Fruit fly (Drosophila melanogaster) whole organism, embryonic: ENCODE data around the gene Sulf1.
A peak's percentile ranks its signal among the peaks of the same experiment; 100 is the strongest.

Source experiments
- Ada2b ChIP-seq: fragments of 200-800 bp; sonication (Bioruptor generic); IDR thresholded peaks from 2 replicates; pipeline ENCODE4 v1.3.6; 2022; ENCODE audit warnings: missing biosample characterization, missing genetic modification characterization
- Antp ChIP-seq: fragments of 200-800 bp; sonication (Bioruptor generic); optimal IDR thresholded peaks from 3 replicates; lab custom pipeline; 2016; ENCODE audit warnings: missing biosample characterization, missing genetic modification characterization
- Bdp1 ChIP-seq: fragments of 200-800 bp; sonication (Bioruptor generic); optimal IDR thresholded peaks from 3 replicates; lab custom pipeline; 2016; ENCODE audit warnings: missing biosample characterization, missing genetic modification characterization
- CG10543 ChIP-seq: fragments of 200-800 bp; sonication (Bioruptor generic); optimal IDR thresholded peaks from 3 replicates; lab custom pipeline; 2017; ENCODE audit warnings: missing biosample characterization, mild to moderate bottlenecking, missing genetic modification characterization, moderate library complexity
- CG10565 ChIP-seq: fragments of 200-800 bp; sonication (Bioruptor generic); optimal IDR thresholded peaks from 3 replicates; lab custom pipeline; 2016; ENCODE audit warnings: missing biosample characterization, mild to moderate bottlenecking, missing genetic modification characterization
- CG10654 ChIP-seq: fragments of 200-800 bp; sonication (Bioruptor generic); optimal IDR thresholded peaks from 2 replicates; lab custom pipeline; 2016; ENCODE audit warnings: missing biosample characterization, missing genetic modification characterization
- CG11247 ChIP-seq: fragments of 200-800 bp; sonication (Bioruptor generic); IDR thresholded peaks from 2 replicates; pipeline ENCODE4 v1.3.6; 2022; ENCODE audit warnings: missing biosample characterization, missing genetic modification characterization
- CG11456 ChIP-seq: fragments of 200-800 bp; sonication (Bioruptor generic); IDR thresholded peaks from 3 replicates; pipeline ENCODE4 v1.3.6; 2022; ENCODE audit warnings: missing biosample characterization, missing genetic modification characterization
- CG14965 ChIP-seq: fragments of 200-800 bp; sonication (Bioruptor generic); optimal IDR thresholded peaks from 2 replicates; lab custom pipeline; 2016; ENCODE audit warnings: missing biosample characterization, missing genetic modification characterization, borderline replicate concordance
- CG15696 ChIP-seq: fragments of 200-800 bp; sonication (Bioruptor generic); optimal IDR thresholded peaks from 2 replicates; lab custom pipeline; 2019; ENCODE audit warnings: missing biosample characterization, mild to moderate bottlenecking, missing genetic modification characterization, moderate library complexity
- CG1602 ChIP-seq: fragments of 200-800 bp; sonication (Bioruptor generic); optimal IDR thresholded peaks from 3 replicates; lab custom pipeline; 2016; ENCODE audit warnings: missing biosample characterization, missing genetic modification characterization
- CG16813 ChIP-seq: fragments of 200-800 bp; sonication (Bioruptor generic); IDR thresholded peaks from 3 replicates; pipeline ENCODE4 v1.3.6; 2022; ENCODE audit warnings: missing biosample characterization, missing genetic modification characterization; ENCODE audit not compliant: partially characterized antibody
- CG17568 ChIP-seq: fragments of 200-800 bp; sonication (Bioruptor generic); optimal IDR thresholded peaks from 2 replicates; lab custom pipeline; 2018; ENCODE audit warnings: missing biosample characterization, mild to moderate bottlenecking, missing genetic modification characterization, moderate library complexity
- CG17829 ChIP-seq: fragments of 200-800 bp; optimal IDR thresholded peaks from 2 replicates; lab custom pipeline; 2019; ENCODE audit warnings: missing biosample characterization, mild to moderate bottlenecking, missing genetic modification characterization, moderate library complexity
- CG1832 ChIP-seq: fragments of 200-800 bp; sonication (Bioruptor generic); optimal IDR thresholded peaks from 2 replicates; lab custom pipeline; 2017; ENCODE audit warnings: missing biosample characterization, mild to moderate bottlenecking, missing genetic modification characterization, inconsistent platforms
- CG18476 ChIP-seq: fragments of 200-800 bp; sonication (Bioruptor generic); optimal IDR thresholded peaks from 2 replicates; lab custom pipeline; 2016; ENCODE audit warnings: missing biosample characterization, mild to moderate bottlenecking, missing genetic modification characterization
- CG30431 ChIP-seq: fragments of 200-800 bp; sonication (Bioruptor generic); optimal IDR thresholded peaks from 2 replicates; lab custom pipeline; 2017; ENCODE audit warnings: missing biosample characterization, missing genetic modification characterization
- CG31365 ChIP-seq: fragments of 200-800 bp; sonication (Bioruptor generic); optimal IDR thresholded peaks from 2 replicates; lab custom pipeline; 2018; ENCODE audit warnings: missing biosample characterization, mild to moderate bottlenecking, missing genetic modification characterization
- CG8281 ChIP-seq: fragments of 200-800 bp; sonication (Bioruptor generic); optimal IDR thresholded peaks from 2 replicates; lab custom pipeline; 2018; ENCODE audit warnings: missing biosample characterization, mild to moderate bottlenecking, missing genetic modification characterization, moderate library complexity
- CG9932 ChIP-seq: fragments of 200-800 bp; sonication (Bioruptor generic); IDR thresholded peaks from 2 replicates; pipeline ENCODE4 v1.3.6; 2022; ENCODE audit warnings: missing biosample characterization, missing genetic modification characterization
- CHES-1-like ChIP-seq: fragments of 200-800 bp; sonication (Bioruptor generic); optimal IDR thresholded peaks from 2 replicates; lab custom pipeline; 2016; ENCODE audit warnings: missing biosample characterization, missing genetic modification characterization
- Dip3 ChIP-seq: fragments of 200-800 bp; sonication (Bioruptor generic); optimal IDR thresholded peaks from 3 replicates; lab custom pipeline; 2016; ENCODE audit warnings: missing biosample characterization, missing genetic modification characterization
- Ets65A ChIP-seq: fragments of 200-800 bp; sonication (Bioruptor generic); peaks from one replicate; lab custom pipeline; 2016; ENCODE audit warnings: missing biosample characterization, missing genetic modification characterization
- Hsf ChIP-seq: fragments of 200-800 bp; sonication (Bioruptor generic); optimal IDR thresholded peaks from 3 replicates; lab custom pipeline; 2016; ENCODE audit warnings: missing biosample characterization, missing genetic modification characterization
- Lhr ChIP-seq: fragments of 200-800 bp; sonication (Bioruptor generic); optimal IDR thresholded peaks from 3 replicates; lab custom pipeline; 2017; ENCODE audit warnings: mild to moderate bottlenecking, missing biosample characterization, missing genetic modification reagents, missing genetic modification characterization
- Med ChIP-seq: fragments of 200-800 bp; sonication (Bioruptor generic); peaks from one replicate; lab custom pipeline; 2016; ENCODE audit warnings: missing biosample characterization, missing genetic modification characterization, mild to moderate bottlenecking, inconsistent platforms, moderate library complexity
- Myb ChIP-seq: fragments of 200-800 bp; sonication (Bioruptor generic); optimal IDR thresholded peaks from 2 replicates; lab custom pipeline; 2016; ENCODE audit warnings: missing biosample characterization, missing genetic modification characterization
- NC2α ChIP-seq: fragments of 200-800 bp; sonication (Bioruptor generic); optimal IDR thresholded peaks from 2 replicates; lab custom pipeline; 2016; ENCODE audit warnings: missing biosample characterization, missing genetic modification characterization
- Oaz ChIP-seq: fragments of 200-800 bp; sonication (Bioruptor generic); IDR thresholded peaks from 2 replicates; pipeline ENCODE4 v1.3.6; 2022; ENCODE audit warnings: missing biosample characterization, missing genetic modification characterization
- Pdp1 ChIP-seq, 2 experiments: fragments of 200-800 bp; sonication (Bioruptor generic); optimal IDR thresholded peaks; 3 replicates each; lab custom pipeline; 2016; ENCODE audit warnings: missing biosample characterization in 2 of 2, missing genetic modification characterization in 2 of 2, mild to moderate bottlenecking in 1 of 2, moderate library complexity in 1 of 2
- Rx ChIP-seq: fragments of 200-800 bp; sonication (Bioruptor generic); IDR thresholded peaks from 2 replicates; pipeline ENCODE4 v1.3.6; 2022; ENCODE audit warnings: missing biosample characterization, missing genetic modification characterization
- Sox100B ChIP-seq: fragments of 200-800 bp; sonication (Bioruptor generic); optimal IDR thresholded peaks from 3 replicates; lab custom pipeline; 2018; ENCODE audit warnings: missing biosample characterization, mild to moderate bottlenecking, missing genetic modification characterization
- Trl ChIP-seq, 3 experiments: fragments of >200 bp in 2 of 3; fragments of 200-800 bp in 1 of 3; sonication (Bioruptor generic) in 1 of 3; optimal IDR thresholded peaks; 2 replicates in 1 of 3; 3 replicates in 2 of 3; lab custom pipeline; 2016 to 2017; ENCODE audit warnings: missing biosample characterization in 1 of 3, missing genetic modification characterization in 1 of 3
- Usf ChIP-seq: fragments of 200-800 bp; sonication (Bioruptor generic); optimal IDR thresholded peaks from 2 replicates; lab custom pipeline; 2017; ENCODE audit warnings: missing genotype, missing biosample characterization, missing genetic modification characterization
- ase ChIP-seq: fragments of 200-800 bp; sonication (Bioruptor generic); IDR thresholded peaks from 3 replicates; pipeline ENCODE4 v1.3.6; 2022; ENCODE audit warnings: missing biosample characterization, missing genetic modification characterization
- cas ChIP-seq: fragments of 200-800 bp; sonication (Bioruptor generic); IDR thresholded peaks from 2 replicates; pipeline ENCODE4 v1.3.6; 2022; ENCODE audit warnings: missing biosample characterization, missing genetic modification characterization
- caup ChIP-seq: fragments of 200-800 bp; sonication (Bioruptor generic); optimal IDR thresholded peaks from 3 replicates; lab custom pipeline; 2017; ENCODE audit warnings: missing biosample characterization, mild to moderate bottlenecking, missing genetic modification characterization, moderate library complexity; ENCODE audit not compliant: severe bottlenecking
- croc ChIP-seq: fragments of 200-800 bp; sonication (Bioruptor generic); conservative IDR thresholded peaks from 3 replicates; pipeline ENCODE4 v1.3.6; 2022; ENCODE audit warnings: missing biosample characterization, missing genetic modification characterization
- fru ChIP-seq: fragments of >200 bp; optimal IDR thresholded peaks from 2 replicates; lab custom pipeline; 2017
- h ChIP-seq: fragments of >200 bp; optimal IDR thresholded peaks from 2 replicates; lab custom pipeline; 2017
- hth ChIP-seq: fragments of >200 bp; optimal IDR thresholded peaks from 2 replicates; lab custom pipeline; 2017; ENCODE audit warnings: inconsistent platforms
- ind ChIP-seq: fragments of 200-800 bp; sonication (Bioruptor generic); optimal IDR thresholded peaks from 3 replicates; lab custom pipeline; 2016; ENCODE audit warnings: missing biosample characterization, missing genetic modification characterization
- ken ChIP-seq: fragments of 200-800 bp; sonication (Bioruptor generic); IDR thresholded peaks from 3 replicates; pipeline ENCODE4 v1.3.6; 2022; ENCODE audit warnings: missing biosample characterization, missing genetic modification characterization
- kni ChIP-seq: fragments of 200-800 bp; sonication (Bioruptor generic); optimal IDR thresholded peaks from 3 replicates; lab custom pipeline; 2017; ENCODE audit warnings: mild to moderate bottlenecking, missing biosample characterization, missing genetic modification reagents, missing genetic modification characterization
- knrl ChIP-seq: fragments of 200-800 bp; sonication (Bioruptor generic); IDR thresholded peaks from 3 replicates; pipeline ENCODE4 v1.3.6; 2022; ENCODE audit warnings: missing biosample characterization, missing genetic modification characterization; ENCODE audit not compliant: partially characterized antibody
- onecut ChIP-seq: fragments of 200-800 bp; sonication (Bioruptor generic); IDR thresholded peaks from 2 replicates; pipeline ENCODE4 v1.3.6; 2022; ENCODE audit warnings: missing biosample characterization, missing genetic modification characterization
- peb ChIP-seq: fragments of 200-800 bp; sonication (Bioruptor generic); IDR thresholded peaks from 2 replicates; pipeline ENCODE4 v1.3.6; 2022; ENCODE audit warnings: missing biosample characterization, missing genetic modification characterization
- salm ChIP-seq: fragments of 200-800 bp; sonication (Bioruptor generic); optimal IDR thresholded peaks from 2 replicates; lab custom pipeline; 2018; ENCODE audit warnings: missing biosample characterization, mild to moderate bottlenecking, missing genetic modification characterization
- tna ChIP-seq: fragments of 200-800 bp; sonication (Bioruptor generic); IDR thresholded peaks from 2 replicates; pipeline ENCODE4 v1.3.6; 2022; ENCODE audit warnings: missing biosample characterization, missing genetic modification characterization; ENCODE audit not compliant: partially characterized antibody
- twi ChIP-seq: fragments of 200-800 bp; optimal IDR thresholded peaks from 2 replicates; lab custom pipeline; 2019; ENCODE audit warnings: missing biosample characterization, mild to moderate bottlenecking, missing genetic modification characterization, moderate library complexity
- yki ChIP-seq: fragments of >200 bp; optimal IDR thresholded peaks from 3 replicates; lab custom pipeline; 2018

The Sulf1 gene

DNA sequence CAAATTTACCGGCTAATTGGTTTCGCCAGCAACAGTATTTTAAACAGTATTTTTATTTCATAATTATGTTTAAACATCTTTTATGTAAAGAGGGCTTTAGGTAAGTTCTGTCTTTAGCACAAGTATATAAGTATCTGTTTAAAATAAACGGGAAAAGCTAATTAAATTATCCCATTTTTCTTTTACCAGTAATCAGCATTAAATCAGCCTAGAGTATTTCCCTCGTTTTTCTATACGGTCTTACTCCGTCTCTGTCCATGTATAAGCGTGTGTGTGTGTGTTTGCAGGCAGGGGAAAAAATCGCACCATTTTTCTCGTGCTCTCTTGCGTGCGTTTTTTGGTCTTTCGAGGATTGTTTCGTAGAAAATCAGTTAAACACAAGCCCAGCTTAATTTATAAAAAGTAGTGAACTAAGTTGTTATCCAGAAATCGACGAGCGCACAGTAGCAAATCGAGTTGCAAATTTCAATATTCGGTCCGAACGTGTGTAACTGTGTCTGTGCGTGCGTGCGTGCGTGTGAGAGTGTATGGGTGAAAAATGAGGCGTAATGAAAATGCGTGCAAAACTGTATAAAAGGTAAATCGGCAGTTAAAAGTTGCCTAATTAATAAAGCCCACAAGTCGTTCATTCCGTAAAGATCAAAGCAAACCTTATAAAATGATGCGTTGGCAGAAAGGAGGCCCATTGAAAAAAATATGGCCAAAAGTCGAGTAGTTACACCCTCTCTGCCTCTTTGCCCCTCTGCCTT lies 66.4 kb downstream of the Sulf1 start (continued):
- TF ChIP-seq CG14965 (GFP tag; lab: Kevin White, UChicago) (no peak), Med (GFP tag; lab: Kevin White, UChicago) (no peak), salm (tag; lab: Kevin White, UChicago) (no peak), h (lab: Kevin White, UChicago) (no peak), CG10565 (GFP tag; lab: Kevin White, UChicago) (no peak), CG9932 (GFP tag; lab: Robert Waterston, UW) (no peak), CG17829 (tag; lab: Kevin White, UChicago) (no peak), CG15696 (tag; lab: Kevin White, UChicago) (no peak), Trl (optimal IDR thresholded peaks at IDR 0.05; lab: Kevin White, UChicago) (peak; percentile 73 to 89), Trl (GFP tag; optimal IDR thresholded peaks at IDR 0.05; lab: Kevin White, UChicago) (no peak), Ets65A (GFP tag; lab: Kevin White, UChicago) (no peak), peb (GFP tag; lab: Robert Waterston, UW) (no peak), Ada2b (GFP tag; lab: Robert Waterston, UW) (no peak), Oaz (GFP tag; lab: Robert Waterston, UW) (no peak), hth (no peak), CG16813 (no peak), Antp (GFP tag; lab: Kevin White, UChicago) (no peak), CG30431 (GFP tag; lab: Kevin White, UChicago) (no peak), twi (no peak), CG11247 (GFP tag; lab: Robert Waterston, UW) (no peak), CG18476 (GFP tag; lab: Kevin White, UChicago) (no peak), CG11456 (GFP tag; lab: Robert Waterston, UW) (no peak), CG17568 (GFP tag; lab: Kevin White, UChicago) (no peak), tna (GFP tag; lab: Robert Waterston, UW) (0 out of 2 replicates have a peak, but pooled peaks have one; percentile 45), fru (no peak), CG10543 (peak; percentile 14), ase (GFP tag; lab: Robert Waterston, UW) (no peak), yki (no peak), Dip3 (GFP tag; lab: Kevin White, UChicago) (no peak), CG1832 (GFP tag; lab: Kevin White, UChicago) (no peak), ken (GFP tag; lab: Robert Waterston, UW) (no peak), croc (GFP tag; lab: Robert Waterston, UW) (no peak), Lhr (no peak), onecut (no peak), Rx (GFP tag; lab: Robert Waterston, UW) (no peak), knrl (GFP tag; lab: Robert Waterston, UW) (no peak), CG10654 (no peak), CHES-1-like (GFP tag; lab: Kevin White, UChicago) (no peak), Usf (GFP tag; lab: Kevin White, UChicago) (no peak), CG1602 (GFP tag; lab: Kevin White, UChicago) (no peak), Pdp1 (GFP tag; optimal IDR thresholded peaks at IDR 0.05; lab: Kevin White, UChicago) (peak in 1 of 2 experiments; percentile 35), cas (GFP tag; lab: Robert Waterston, UW) (no peak), CG31365 (tag; lab: Kevin White, UChicago) (no peak), ind (GFP tag; lab: Kevin White, UChicago) (no peak), kni (GFP tag; lab: Kevin White, UChicago) (no peak), Sox100B (GFP tag; lab: Kevin White, UChicago) (no peak), CG8281 (no peak), Hsf (GFP tag; lab: Kevin White, UChicago) (no peak), Myb (GFP tag; lab: Kevin White, UChicago) (no peak), NC2α (GFP tag; lab: Kevin White, UChicago) (no peak), Bdp1 (GFP tag; lab: Kevin White, UChicago) (no peak), caup (GFP tag; lab: Kevin White, UChicago) (no peak)
